Worm (Caenorhabditis elegans): ENCODE measurements around the gene ZK616.3.

The ZK616.3 gene

DNA sequence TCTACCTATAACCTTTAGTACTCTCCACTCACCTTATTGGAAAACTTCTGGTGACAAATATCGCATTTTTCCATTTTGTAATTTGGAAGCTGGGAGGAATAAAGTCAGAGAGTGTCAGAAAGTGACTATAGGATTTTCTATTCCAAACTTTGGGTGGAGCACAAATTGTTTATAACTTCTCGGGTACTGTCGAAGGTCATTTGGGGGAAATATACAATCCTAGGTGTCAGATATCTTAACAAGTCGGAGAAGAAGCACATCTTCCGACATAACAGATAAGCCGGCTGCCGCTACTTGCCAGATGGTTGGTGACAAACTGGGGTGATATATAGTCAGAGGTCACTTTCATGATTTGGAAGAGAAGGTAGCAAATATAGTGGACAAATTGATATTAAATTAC, 22.3 kb downstream of the ZK616.3 start, which contains the start of gene ehn-3:
Gene ehn-3, minus strand, starts transcription at position 101 of the 400 bp plus-strand sequence.
- TF ChIP-seq aha-1 (tag) (no peak), egl-43 (GFP tag; IDR thresholded peaks at IDR 0.05) (no peak), nhr-76 (tag; optimal IDR thresholded peaks at IDR 0.05) (no peak), aly-2 (tag; optimal IDR thresholded peaks at IDR 0.05) (no peak), snpc-4 (tag; optimal IDR thresholded peaks at IDR 0.05) (no peak), gei-8 (GFP tag; optimal IDR thresholded peaks at IDR 0.05) (no peak), madf-5 (GFP tag; IDR thresholded peaks at IDR 0.05) (no peak), dmd-9 (GFP tag; IDR thresholded peaks at IDR 0.05) (no peak), mxl-2 (GFP tag; conservative IDR thresholded peaks at IDR 0.05) (no peak), spr-3 (GFP tag; optimal IDR thresholded peaks at IDR 0.05) (no peak), nhr-48 (tag; optimal IDR thresholded peaks at IDR 0.05) (no peak), pqm-1 (tag; optimal IDR thresholded peaks at IDR 0.05) (no peak), lim-7 (GFP tag; IDR thresholded peaks at IDR 0.05) (no peak), ama-1 (optimal IDR thresholded peaks at IDR 0.05) (no peak)

DNA sequence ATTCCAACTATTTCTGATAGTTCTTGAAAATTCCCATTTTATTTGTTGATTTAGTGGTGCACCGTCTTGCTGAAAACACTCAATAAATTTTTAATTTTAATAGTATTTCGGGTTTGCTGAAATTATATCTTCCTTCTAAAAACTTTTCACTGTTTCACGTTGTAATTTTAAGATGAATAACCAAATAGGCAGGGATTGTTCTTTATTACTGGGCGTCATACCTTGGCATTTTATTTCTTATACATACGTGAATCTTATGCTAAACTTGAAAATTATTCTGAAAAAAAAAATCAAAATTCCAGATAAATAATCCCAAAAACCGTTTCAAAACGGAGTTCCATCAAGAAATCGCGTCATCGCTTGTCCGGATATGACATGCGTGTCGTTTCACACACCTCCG, 41.8 kb downstream of the ZK616.3 start, which contains the start of gene mgl-3:
Gene mgl-3, plus strand, starts transcription at position 301 of the 400 bp plus-strand sequence.
- TF ChIP-seq F10B5.3 (tag; optimal IDR thresholded peaks at IDR 0.05): no peak
- no peak for TF ChIP-seq hlh-11 (tag; optimal IDR thresholded peaks at IDR 0.05)
- TF ChIP-seq nhr-48 (tag; optimal IDR thresholded peaks at IDR 0.05): no peak
- no peak for TF ChIP-seq tag-97 (GFP tag; IDR thresholded peaks at IDR 0.05)
- no peak for TF ChIP-seq F44E2.7 (GFP tag; IDR thresholded peaks at IDR 0.05)
- TF ChIP-seq arid-1 (GFP tag; conservative IDR thresholded peaks at IDR 0.05): no peak
- no peak for TF ChIP-seq unc-39 (tag; optimal IDR thresholded peaks at IDR 0.05)
- TF ChIP-seq ctbp-1 (GFP tag; IDR thresholded peaks at IDR 0.05): no peak
- TF ChIP-seq ama-1 (optimal IDR thresholded peaks at IDR 0.05): no peak
- no peak for TF ChIP-seq madf-9 (GFP tag; conservative IDR thresholded peaks at IDR 0.05)
- no peak for TF ChIP-seq set-16 (GFP tag; IDR thresholded peaks at IDR 0.05)
- no peak for TF ChIP-seq T20F7.1 (GFP tag; optimal IDR thresholded peaks at IDR 0.05)
- no peak for TF ChIP-seq F49E8.2 (tag; optimal IDR thresholded peaks at IDR 0.05; ENCODE audit: borderline replicate concordance)
- no peak for TF ChIP-seq lin-15B (tag; optimal IDR thresholded peaks at IDR 0.05)

All from whole organism, L4 larva.